Fruit fly (Drosophila melanogaster) whole organism, pupa: ENCODE results near the gene Dpy-30L2.

Experiments
- CG10348 ChIP-seq: fragments of 200-800 bp; sonication (Bioruptor generic); IDR thresholded peaks from 2 replicates; pipeline ENCODE4 v1.3.6; 2022; ENCODE audit warnings: missing biosample characterization, missing genetic modification characterization
- CG12605 ChIP-seq: fragments of 200-800 bp; sonication (Bioruptor generic); IDR thresholded peaks from 2 replicates; pipeline ENCODE4 v1.3.6; 2022; ENCODE audit warnings: missing biosample characterization, missing genetic modification characterization
- CG13204 ChIP-seq: fragments of 200-800 bp; sonication (Bioruptor generic); optimal IDR thresholded peaks from 2 replicates; lab custom pipeline; 2018; ENCODE audit warnings: missing biosample characterization, mild to moderate bottlenecking, missing genetic modification characterization, moderate library complexity
- CG14655 ChIP-seq: fragments of 200-800 bp; sonication (Bioruptor generic); optimal IDR thresholded peaks from 3 replicates; lab custom pipeline; 2017; ENCODE audit warnings: mild to moderate bottlenecking, missing biosample characterization, missing genetic modification reagents, missing genetic modification characterization
- CG15710 ChIP-seq: fragments of 200-800 bp; sonication (Bioruptor generic); optimal IDR thresholded peaks from 2 replicates; lab custom pipeline; 2018; ENCODE audit warnings: missing biosample characterization, mild to moderate bottlenecking, missing genetic modification characterization, moderate library complexity
- CG17806 ChIP-seq: fragments of 200-800 bp; sonication (Bioruptor generic); optimal IDR thresholded peaks from 2 replicates; lab custom pipeline; 2018; ENCODE audit warnings: missing biosample characterization, mild to moderate bottlenecking, missing genetic modification characterization, moderate library complexity
- CG32121 ChIP-seq: fragments of 200-800 bp; sonication (Bioruptor generic); IDR thresholded peaks from 2 replicates; pipeline ENCODE4 v1.3.6; 2022; ENCODE audit warnings: missing biosample characterization, missing genetic modification characterization
- CG34367 ChIP-seq: fragments of 200-800 bp; sonication (Bioruptor generic); optimal IDR thresholded peaks from 2 replicates; lab custom pipeline; 2018; ENCODE audit warnings: missing biosample characterization, mild to moderate bottlenecking, missing genetic modification characterization
- CG4496 ChIP-seq: fragments of 200-800 bp; sonication (Bioruptor generic); IDR thresholded peaks from 3 replicates; pipeline ENCODE4 v1.3.6; 2022; ENCODE audit warnings: missing biosample characterization, missing genetic modification characterization
- CG8159 ChIP-seq: fragments of 200-800 bp; sonication (Bioruptor generic); optimal IDR thresholded peaks from 3 replicates; lab custom pipeline; 2018; ENCODE audit warnings: missing biosample characterization, mild to moderate bottlenecking, missing genetic modification characterization, moderate library complexity
- CG8301 ChIP-seq: fragments of 200-800 bp; sonication (Bioruptor generic); optimal IDR thresholded peaks from 2 replicates; lab custom pipeline; 2018; ENCODE audit warnings: missing biosample characterization, mild to moderate bottlenecking, missing genetic modification characterization
- CG9948 ChIP-seq: fragments of 200-800 bp; sonication (Bioruptor generic); optimal IDR thresholded peaks from 2 replicates; lab custom pipeline; 2018; ENCODE audit warnings: missing biosample characterization, mild to moderate bottlenecking, missing genetic modification characterization, moderate library complexity
- D1 ChIP-seq: fragments of 200-800 bp; sonication (Bioruptor generic); optimal IDR thresholded peaks from 2 replicates; lab custom pipeline; 2018; ENCODE audit warnings: missing biosample characterization, mild to moderate bottlenecking, missing genetic modification characterization, moderate library complexity
- EcR ChIP-seq: fragments of 200-800 bp; sonication (Bioruptor generic); optimal IDR thresholded peaks from 3 replicates; lab custom pipeline; 2019; ENCODE audit warnings: missing biosample characterization, missing genetic modification characterization, mild to moderate bottlenecking, moderate library complexity, missing genetic modification reagents
- Ets98B ChIP-seq: fragments of 200-800 bp; sonication (Bioruptor generic); IDR thresholded peaks from 2 replicates; pipeline ENCODE4 v1.3.6; 2022; ENCODE audit warnings: missing biosample characterization, missing genetic modification characterization
- Pif1A ChIP-seq: fragments of 200-800 bp; sonication (Bioruptor generic); optimal IDR thresholded peaks from 3 replicates; lab custom pipeline; 2016; ENCODE audit warnings: missing biosample characterization, missing genetic modification characterization
- Pif1B ChIP-seq: fragments of 200-800 bp; sonication (Bioruptor generic); optimal IDR thresholded peaks from 3 replicates; lab custom pipeline; 2016; ENCODE audit warnings: missing biosample characterization, missing genetic modification characterization
- Snoo ChIP-seq: fragments of 200-800 bp; sonication (Bioruptor generic); optimal IDR thresholded peaks from 3 replicates; lab custom pipeline; 2017; ENCODE audit warnings: missing biosample characterization, mild to moderate bottlenecking, missing genetic modification characterization, inconsistent platforms
- fd96Ca ChIP-seq: fragments of 200-800 bp; sonication (Bioruptor generic); IDR thresholded peaks from 3 replicates; pipeline ENCODE4 v1.3.6; 2022; ENCODE audit warnings: missing biosample characterization, missing genetic modification characterization
- gl ChIP-seq: fragments of 200-800 bp; sonication (Bioruptor generic); optimal IDR thresholded peaks from 2 replicates; lab custom pipeline; 2018; ENCODE audit warnings: missing biosample characterization, mild to moderate bottlenecking, missing genetic modification characterization
- rn ChIP-seq: fragments of 200-800 bp; sonication (Bioruptor generic); IDR thresholded peaks from 2 replicates; pipeline ENCODE4 v1.3.6; 2022; ENCODE audit warnings: missing biosample characterization, missing genetic modification characterization

Dpy-30L2 gene

dm6 chr3L:4040247-4040925 is 7.1 kb downstream of the Dpy-30L2 start, which contains the start of the genes CG11593 and Rcd5:
Gene CG11593, minus strand, starts transcription at chr3L:4040482.
Gene Rcd5, plus strand, starts transcription at chr3L:4040529.
- no peak for TF ChIP-seq Snoo
- TF ChIP-seq Ets98B (GFP tag; lab: Robert Waterston, UW) = no peak; the same call in 1 of the 2 replicates
- peak; percentile 75 for TF ChIP-seq CG4496 (GFP tag; lab: Robert Waterston, UW)
- no peak for TF ChIP-seq CG12605 (GFP tag; lab: Robert Waterston, UW)
- no peak for TF ChIP-seq CG8159 (tag; lab: Kevin White, UChicago)
- TF ChIP-seq CG10348 (GFP tag; lab: Robert Waterston, UW) = no peak
- no peak for TF ChIP-seq EcR
- TF ChIP-seq rn = peak; percentile 70
- no peak for TF ChIP-seq CG9948
- TF ChIP-seq CG15710 = no peak
- TF ChIP-seq CG32121 (GFP tag; lab: Robert Waterston, UW) = peak; percentile 62
- TF ChIP-seq fd96Ca = peak; percentile 77
- no peak for TF ChIP-seq CG13204 (GFP tag; lab: Kevin White, UChicago)
- no peak for TF ChIP-seq D1 (tag; lab: Kevin White, UChicago)
- no peak for TF ChIP-seq Pif1B (GFP tag; lab: Kevin White, UChicago)
- no peak for TF ChIP-seq CG8301
- TF ChIP-seq CG14655 = no peak
- peak; percentile 8 for TF ChIP-seq CG34367
- no peak for TF ChIP-seq Pif1A (GFP tag; lab: Kevin White, UChicago)
- TF ChIP-seq CG17806 (tag; lab: Kevin White, UChicago) = no peak
- TF ChIP-seq gl (tag; lab: Kevin White, UChicago) = no peak

DNA sequence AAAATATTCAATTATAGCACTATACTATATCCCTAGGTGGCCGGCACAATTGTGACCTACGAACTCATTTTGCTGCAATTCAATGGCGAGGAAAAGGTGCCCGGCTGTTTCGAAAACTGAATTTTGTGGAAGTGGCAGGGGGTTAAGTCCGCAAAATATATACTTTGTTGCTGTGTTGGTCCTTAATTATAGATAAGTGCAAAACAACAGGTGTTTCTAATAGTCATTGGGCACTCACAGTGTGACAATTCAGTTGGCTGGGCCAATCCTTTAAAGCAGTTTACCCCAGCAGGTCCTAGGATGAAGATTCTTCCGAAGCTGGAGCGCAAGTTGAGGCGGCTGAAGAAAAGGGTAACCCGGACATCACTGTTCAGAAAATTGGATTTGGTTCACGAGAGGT is 12.0 kb downstream of the Dpy-30L2 start, which contains the start of gene Gr64f:
TSS of gene Gr64f (plus strand) at position 301 of the 400 bp plus-strand sequence.
- TF ChIP-seq gl (tag; lab: Kevin White, UChicago) = no peak
- no peak for TF ChIP-seq Pif1B (GFP tag; lab: Kevin White, UChicago)
- no peak for TF ChIP-seq Snoo
- TF ChIP-seq CG9948 = no peak
- TF ChIP-seq Pif1A (GFP tag; lab: Kevin White, UChicago) = no peak
- TF ChIP-seq CG8159 (tag; lab: Kevin White, UChicago) = no peak
- TF ChIP-seq CG14655 = no peak
- no peak for TF ChIP-seq D1 (tag; lab: Kevin White, UChicago)
- TF ChIP-seq CG8301 = no peak
- TF ChIP-seq CG32121 (GFP tag; lab: Robert Waterston, UW) = no peak
- no peak for TF ChIP-seq CG10348 (GFP tag; lab: Robert Waterston, UW)
- no peak for TF ChIP-seq rn
- TF ChIP-seq Ets98B (GFP tag; lab: Robert Waterston, UW) = no peak
- TF ChIP-seq CG34367 = no peak
- TF ChIP-seq CG4496 (GFP tag; lab: Robert Waterston, UW) = no peak
- TF ChIP-seq CG13204 (GFP tag; lab: Kevin White, UChicago) = no peak
- TF ChIP-seq, all 21 proteins: peak for 0

DNA sequence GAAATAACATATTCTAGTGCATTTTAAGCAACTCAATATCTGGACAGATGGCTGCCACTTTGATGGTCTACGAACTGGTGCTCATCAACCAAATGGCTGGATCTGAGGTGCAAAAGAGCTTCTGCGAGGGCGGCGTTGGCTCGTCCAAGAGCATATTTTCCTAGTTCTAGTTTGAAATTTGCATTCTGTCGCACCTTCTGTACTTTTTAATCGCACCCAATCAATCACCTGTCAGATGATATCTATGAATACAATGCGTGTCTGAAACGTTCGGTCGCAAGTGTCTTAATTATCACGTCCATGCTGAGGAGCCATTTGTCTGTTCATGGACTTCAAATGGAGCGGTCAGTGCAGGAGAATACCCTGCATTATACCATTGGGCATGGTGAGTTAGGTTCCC is 15.8 kb downstream of the Dpy-30L2 start, which contains the start of the genes Gr64d and Gr64e:
TSS of gene Gr64d (plus strand) at position 301 of the 400 bp plus-strand sequence.
TSS of gene Gr64e (plus strand) at position 380 of the 400 bp plus-strand sequence.
- TF ChIP-seq CG10348 (GFP tag; lab: Robert Waterston, UW) (no peak), CG9948 (no peak), gl (tag; lab: Kevin White, UChicago) (no peak), CG15710 (no peak), CG32121 (GFP tag; lab: Robert Waterston, UW) (no peak), Pif1A (GFP tag; lab: Kevin White, UChicago) (no peak), rn (no peak), fd96Ca (no peak), EcR (no peak), Ets98B (GFP tag; lab: Robert Waterston, UW) (no peak), CG8159 (tag; lab: Kevin White, UChicago) (no peak), Snoo (no peak), CG13204 (GFP tag; lab: Kevin White, UChicago) (no peak), CG17806 (tag; lab: Kevin White, UChicago) (no peak)

DNA sequence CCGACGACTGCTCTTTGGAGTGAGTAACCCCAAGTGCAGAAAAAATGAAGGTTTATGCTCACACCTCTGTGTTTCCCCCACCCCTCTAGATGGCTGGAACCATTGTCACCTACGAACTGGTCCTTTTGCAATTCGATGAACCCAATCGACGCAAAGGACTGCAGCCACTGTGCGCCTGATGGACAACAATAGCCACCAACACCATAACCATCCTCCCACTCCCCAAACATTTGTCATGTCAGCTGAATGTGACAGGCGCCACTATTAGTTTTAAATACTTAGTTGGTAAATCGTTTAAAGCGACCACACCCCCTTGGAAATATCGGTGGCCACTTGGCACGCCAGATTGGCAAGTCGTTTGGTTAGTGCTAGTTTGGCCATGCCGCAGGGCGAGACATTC is 19.2 kb downstream of the Dpy-30L2 start, which contains the start of the genes Gr64b and Gr64c:
TSS of gene Gr64b (plus strand) at position 301 of the 400 bp plus-strand sequence.
TSS of gene Gr64c (plus strand) at position 301 of the 400 bp plus-strand sequence.
- TF ChIP-seq CG32121 (GFP tag; lab: Robert Waterston, UW) (no peak), CG4496 (GFP tag; lab: Robert Waterston, UW) (no peak), CG10348 (GFP tag; lab: Robert Waterston, UW) (no peak), Ets98B (GFP tag; lab: Robert Waterston, UW) (no peak), Pif1A (GFP tag; lab: Kevin White, UChicago) (no peak), CG14655 (no peak), EcR (no peak), CG9948 (no peak), fd96Ca (no peak), Pif1B (GFP tag; lab: Kevin White, UChicago) (no peak), CG8301 (no peak), gl (tag; lab: Kevin White, UChicago) (no peak), CG12605 (GFP tag; lab: Robert Waterston, UW) (no peak)

DNA sequence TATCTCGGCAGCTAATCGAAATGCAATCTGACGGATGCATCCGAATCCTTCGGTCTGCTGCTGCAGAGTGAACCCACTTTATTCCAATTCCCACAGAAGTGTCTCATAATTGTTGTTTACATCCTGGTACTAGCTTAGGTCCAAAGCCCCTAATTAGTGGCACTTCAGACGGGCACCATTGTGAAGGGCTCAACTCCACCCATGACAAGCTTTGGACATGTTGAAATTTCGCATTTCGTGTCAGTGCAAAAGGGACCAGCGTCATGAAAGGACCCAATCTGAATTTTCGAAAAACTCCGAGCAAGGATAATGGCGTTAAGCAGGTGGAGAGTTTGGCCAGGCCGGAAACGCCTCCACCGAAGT is 21.0 kb downstream of the Dpy-30L2 start, which contains the start of gene Gr64a:
TSS of gene Gr64a (plus strand) at position 264 of the 363 bp plus-strand sequence.
- TF ChIP-seq gl (tag; lab: Kevin White, UChicago) = no peak
- TF ChIP-seq CG9948 = no peak
- TF ChIP-seq CG8159 (tag; lab: Kevin White, UChicago) = no peak
- no peak for TF ChIP-seq CG34367
- no peak for TF ChIP-seq EcR
- TF ChIP-seq Ets98B (GFP tag; lab: Robert Waterston, UW) = no peak
- TF ChIP-seq CG15710 = no peak
- TF ChIP-seq Pif1B (GFP tag; lab: Kevin White, UChicago) = no peak
- TF ChIP-seq Pif1A (GFP tag; lab: Kevin White, UChicago) = no peak
- TF ChIP-seq CG8301 = no peak
- no peak for TF ChIP-seq CG12605 (GFP tag; lab: Robert Waterston, UW)
- TF ChIP-seq Snoo = no peak
- TF ChIP-seq CG4496 (GFP tag; lab: Robert Waterston, UW) = no peak
- no peak for TF ChIP-seq D1 (tag; lab: Kevin White, UChicago)
- no peak for TF ChIP-seq CG10348 (GFP tag; lab: Robert Waterston, UW)
- TF ChIP-seq, all 21 proteins: peak for 0
